Worm (Caenorhabditis elegans) whole organism, L1 larva: ENCODE data around the gene ZK1320.9.
A peak's percentile ranks its signal among the peaks of the same experiment; 100 is the strongest.

Experiments
- C34B4.2 ChIP-seq: sonication (generic microtip); optimal IDR thresholded peaks from 2 replicates; lab custom pipeline; 2017; ENCODE audit warnings: mild to moderate bottlenecking, missing genetic modification characterization, missing compliant biosample characterization
- Y116A8C.19 ChIP-seq: sonication (generic microtip); optimal IDR thresholded peaks from 2 replicates; lab custom pipeline; 2016; ENCODE audit warnings: missing compliant biosample characterization, missing genetic modification characterization, borderline replicate concordance
- aha-1 ChIP-seq: fragments of 150-350 bp; optimal IDR thresholded peaks from 2 replicates; lab custom pipeline; 2014; ENCODE audit warnings: missing biosample characterization, missing genetic modification characterization
- aly-2 ChIP-seq: fragments of 150-350 bp; optimal IDR thresholded peaks from 2 replicates; lab custom pipeline; 2014; ENCODE audit warnings: missing biosample characterization, missing genetic modification characterization
- ama-1 ChIP-seq: fragments of 150-350 bp; optimal IDR thresholded peaks from 2 replicates; lab custom pipeline; 2014
- blmp-1 ChIP-seq: fragments of 150-350 bp; optimal IDR thresholded peaks from 2 replicates; lab custom pipeline; 2014; ENCODE audit warnings: missing biosample characterization, missing genetic modification characterization
- ceh-8 ChIP-seq: fragments of 200-800 bp; sonication (Bioruptor generic); optimal IDR thresholded peaks from 2 replicates; lab custom pipeline; 2018; ENCODE audit warnings: mild to moderate bottlenecking, missing genetic modification characterization, moderate library complexity, missing compliant biosample characterization
- ceh-82 ChIP-seq, 3 experiments: fragments of 150-350 bp in 1 of 3; sonication (generic microtip) in 2 of 3; optimal IDR thresholded peaks; 2 replicates each; lab custom pipeline; 2014 to 2017; ENCODE audit warnings: missing biosample characterization in 3 of 3, missing genetic modification characterization in 3 of 3
- ceh-88 ChIP-seq: fragments of 200-800 bp; sonication (Bioruptor generic); IDR thresholded peaks from 2 replicates; pipeline ENCODE4 v1.3.6; 2022; ENCODE audit warnings: missing genetic modification characterization, missing compliant biosample characterization
- ces-1 ChIP-seq: fragments of 150-350 bp; optimal IDR thresholded peaks from 2 replicates; lab custom pipeline; 2014; ENCODE audit warnings: missing biosample characterization, missing genetic modification reagents, missing genetic modification characterization
- dpl-1 ChIP-seq, 3 experiments: fragments of 150-350 bp in 2 of 3; sonication (generic microtip) in 1 of 3; optimal IDR thresholded peaks; 2 replicates each; lab custom pipeline; 2014 to 2017; ENCODE audit warnings: missing biosample characterization in 3 of 3, missing genetic modification characterization in 3 of 3, missing genetic modification reagents in 3 of 3
- dsc-1 ChIP-seq: sonication (generic microtip); optimal IDR thresholded peaks from 2 replicates; lab custom pipeline; 2016; ENCODE audit warnings: mild to moderate bottlenecking, missing genetic modification characterization, missing compliant biosample characterization
- efl-3 ChIP-seq: fragments of 200-800 bp; sonication (Bioruptor generic); optimal IDR thresholded peaks from 2 replicates; lab custom pipeline; 2018; ENCODE audit warnings: mild to moderate bottlenecking, missing genetic modification characterization, missing compliant biosample characterization
- egl-13 ChIP-seq: sonication (generic microtip); optimal IDR thresholded peaks from 2 replicates; lab custom pipeline; 2016; ENCODE audit warnings: missing genotype, missing genetic modification reagents, missing genetic modification characterization, missing compliant biosample characterization
- egl-27 ChIP-seq, 2 experiments: fragments of 150-350 bp in 1 of 2; sonication (generic microtip); optimal IDR thresholded peaks; 3 replicates each; lab custom pipeline; 2017 to 2018; ENCODE audit warnings: missing biosample characterization in 2 of 2, missing genetic modification characterization in 2 of 2, missing genetic modification reagents in 2 of 2
- elt-2 ChIP-seq: sonication (generic microtip); optimal IDR thresholded peaks from 2 replicates; lab custom pipeline; 2016; ENCODE audit warnings: missing genetic modification characterization, mild to moderate bottlenecking, inconsistent platforms, missing compliant biosample characterization, missing genetic modification reagents
- elt-3 ChIP-seq, 6 experiments: fragments of 150-350 bp in 1 of 6; sonication (generic microtip); optimal IDR thresholded peaks; 2 replicates each; lab custom pipeline; 2017 to 2018; ENCODE audit warnings: missing biosample characterization in 6 of 6, missing genetic modification characterization in 6 of 6, inconsistent platforms in 1 of 6
- ets-5 ChIP-seq: fragments of 200-800 bp; sonication (Bioruptor generic); IDR thresholded peaks from 2 replicates; pipeline ENCODE4 v1.3.6; 2022; ENCODE audit warnings: missing genetic modification characterization, missing compliant biosample characterization
- fkh-10 ChIP-seq: sonication (generic microtip); optimal IDR thresholded peaks from 2 replicates; lab custom pipeline; 2017; ENCODE audit warnings: missing biosample characterization, missing genetic modification reagents, missing genetic modification characterization
- fkh-4 ChIP-seq: sonication (generic microtip); optimal IDR thresholded peaks from 2 replicates; lab custom pipeline; 2016; ENCODE audit warnings: missing compliant biosample characterization, missing genetic modification characterization, borderline replicate concordance
- fos-1 ChIP-seq: fragments of 150-350 bp; optimal IDR thresholded peaks from 2 replicates; lab custom pipeline; 2014; ENCODE audit warnings: missing biosample characterization, missing genetic modification characterization
- hlh-4 ChIP-seq: sonication (generic microtip); optimal IDR thresholded peaks from 2 replicates; lab custom pipeline; 2016; ENCODE audit warnings: mild to moderate bottlenecking, missing genetic modification characterization, missing compliant biosample characterization
- irx-1 ChIP-seq: sonication (generic microtip); optimal IDR thresholded peaks from 2 replicates; lab custom pipeline; 2016; ENCODE audit warnings: missing genetic modification characterization, missing compliant biosample characterization
- isw-1 ChIP-seq: fragments of 200-800 bp; sonication (Bioruptor generic); IDR thresholded peaks from 2 replicates; pipeline ENCODE4 v1.3.6; 2022; ENCODE audit warnings: missing genetic modification characterization, missing compliant biosample characterization
- lin-13 ChIP-seq: fragments of 150-350 bp; optimal IDR thresholded peaks from 2 replicates; lab custom pipeline; 2014; ENCODE audit warnings: missing biosample characterization, missing genetic modification reagents, missing genetic modification characterization
- lin-14 ChIP-seq: fragments of 200-800 bp; sonication (Bioruptor generic); optimal IDR thresholded peaks from 2 replicates; lab custom pipeline; 2018; ENCODE audit warnings: mild to moderate bottlenecking, missing genetic modification characterization, moderate library complexity, missing compliant biosample characterization
- lin-15B ChIP-seq: fragments of 150-350 bp; sonication (generic microtip); optimal IDR thresholded peaks from 3 replicates; lab custom pipeline; 2014; ENCODE audit warnings: missing biosample characterization, missing genetic modification characterization
- lin-35 ChIP-seq, 2 experiments: fragments of 150-350 bp; optimal IDR thresholded peaks; 2 replicates each; lab custom pipeline; 2014; ENCODE audit warnings: missing biosample characterization in 2 of 2, missing genetic modification characterization in 2 of 2, missing genetic modification reagents in 2 of 2
- lin-39 ChIP-seq: fragments of 150-350 bp; optimal IDR thresholded peaks from 2 replicates; lab custom pipeline; 2014; ENCODE audit warnings: missing biosample characterization, missing genetic modification reagents, missing genetic modification characterization
- lir-3 ChIP-seq: sonication (generic microtip); optimal IDR thresholded peaks from 2 replicates; lab custom pipeline; 2016; ENCODE audit warnings: mild to moderate bottlenecking, missing genetic modification characterization, moderate library complexity, missing compliant biosample characterization; ENCODE audit not compliant: poor library complexity
- mef-2 ChIP-seq: fragments of 150-350 bp; optimal IDR thresholded peaks from 2 replicates; lab custom pipeline; 2014; ENCODE audit warnings: missing biosample characterization, missing genetic modification characterization
- nhr-11 ChIP-seq: fragments of 150-350 bp; optimal IDR thresholded peaks from 2 replicates; lab custom pipeline; 2014; ENCODE audit warnings: missing biosample characterization, missing genetic modification characterization
- nhr-19 ChIP-seq: fragments of 200-800 bp; sonication (Bioruptor generic); conservative IDR thresholded peaks from 2 replicates; pipeline ENCODE4 v1.3.6; 2022; ENCODE audit warnings: missing genetic modification characterization, missing compliant biosample characterization
- nhr-20 ChIP-seq: sonication (generic microtip); optimal IDR thresholded peaks from 2 replicates; lab custom pipeline; 2016; ENCODE audit warnings: mild to moderate bottlenecking, missing genetic modification characterization, missing compliant biosample characterization
- nhr-237 ChIP-seq: fragments of 150-350 bp; optimal IDR thresholded peaks from 2 replicates; lab custom pipeline; 2014; ENCODE audit warnings: missing biosample characterization, missing genetic modification characterization
- nhr-28 ChIP-seq: fragments of 150-350 bp; optimal IDR thresholded peaks from 2 replicates; lab custom pipeline; 2014; ENCODE audit warnings: missing biosample characterization, missing genetic modification characterization
- nhr-47 ChIP-seq: sonication (generic microtip); optimal IDR thresholded peaks from 2 replicates; lab custom pipeline; 2016; ENCODE audit warnings: mild to moderate bottlenecking, missing genetic modification characterization, moderate library complexity, missing compliant biosample characterization
- nhr-71 ChIP-seq: sonication (generic microtip); optimal IDR thresholded peaks from 2 replicates; lab custom pipeline; 2016; ENCODE audit warnings: mild to moderate bottlenecking, missing genetic modification characterization, moderate library complexity, missing compliant biosample characterization
- nhr-77 ChIP-seq: fragments of 150-350 bp; optimal IDR thresholded peaks from 2 replicates; lab custom pipeline; 2014; ENCODE audit warnings: missing biosample characterization, missing genetic modification characterization
- nhr-84 ChIP-seq: sonication (generic microtip); optimal IDR thresholded peaks from 2 replicates; lab custom pipeline; 2017; ENCODE audit warnings: missing biosample characterization, missing genetic modification characterization
- nhr-85 ChIP-seq: sonication (generic microtip); peaks from one replicate; lab custom pipeline; 2016; ENCODE audit warnings: missing genetic modification characterization, inconsistent platforms, missing compliant biosample characterization
- pag-3 ChIP-seq: sonication (generic microtip); optimal IDR thresholded peaks from 2 replicates; lab custom pipeline; 2017; ENCODE audit warnings: missing genetic modification characterization, mild to moderate bottlenecking, missing compliant biosample characterization, antibody characterized with exemption, borderline replicate concordance; ENCODE audit not compliant: insufficient read depth
- pqm-1 ChIP-seq: sonication (generic microtip); optimal IDR thresholded peaks from 3 replicates; lab custom pipeline; 2017; ENCODE audit warnings: missing biosample characterization, missing genetic modification characterization
- rnt-1 ChIP-seq: sonication (generic microtip); optimal IDR thresholded peaks from 2 replicates; lab custom pipeline; 2016; ENCODE audit warnings: mild to moderate bottlenecking, missing genetic modification characterization, moderate library complexity, missing compliant biosample characterization
- skn-1 ChIP-seq: fragments of 150-350 bp; optimal IDR thresholded peaks from 2 replicates; lab custom pipeline; 2014; ENCODE audit warnings: missing biosample characterization, missing genetic modification characterization
- swsn-7 ChIP-seq: sonication (generic microtip); optimal IDR thresholded peaks from 2 replicates; lab custom pipeline; 2016; ENCODE audit warnings: missing genetic modification characterization, missing compliant biosample characterization
- tlp-1 ChIP-seq: fragments of 150-350 bp; optimal IDR thresholded peaks from 2 replicates; lab custom pipeline; 2014; ENCODE audit warnings: missing biosample characterization, missing genetic modification characterization
- unc-130 ChIP-seq: fragments of 150-350 bp; optimal IDR thresholded peaks from 2 replicates; lab custom pipeline; 2017; ENCODE audit warnings: missing biosample characterization, missing genetic modification characterization, inconsistent platforms
- unc-62 ChIP-seq: fragments of 150-350 bp; optimal IDR thresholded peaks from 2 replicates; lab custom pipeline; 2014; ENCODE audit warnings: missing biosample characterization, missing genetic modification reagents, missing genetic modification characterization
- unc-86 ChIP-seq: sonication (generic microtip); optimal IDR thresholded peaks from 2 replicates; lab custom pipeline; 2016; ENCODE audit warnings: missing genetic modification characterization, missing compliant biosample characterization
- unc-98 ChIP-seq: fragments of 200-800 bp; sonication (Bioruptor generic); IDR thresholded peaks from 2 replicates; pipeline ENCODE4 v1.3.6; 2022; ENCODE audit warnings: missing genetic modification characterization, missing compliant biosample characterization
- vab-15 ChIP-seq: sonication (generic microtip); optimal IDR thresholded peaks from 2 replicates; lab custom pipeline; 2017; ENCODE audit warnings: missing genotype, mild to moderate bottlenecking, missing genetic modification characterization, missing compliant biosample characterization
- zag-1 ChIP-seq: fragments of 150-350 bp; optimal IDR thresholded peaks from 2 replicates; lab custom pipeline; 2014; ENCODE audit warnings: missing biosample characterization, missing genetic modification characterization
- ztf-4 ChIP-seq: fragments of 150-350 bp; optimal IDR thresholded peaks from 2 replicates; lab custom pipeline; 2014; ENCODE audit warnings: missing biosample characterization, missing genetic modification characterization

Gene ZK1320.9

ce11 chrII:9668959-9669358 lies 17.6 kb downstream of the ZK1320.9 start, which contains the start of gene taf-8 (continued):
- peak; percentile 84 for TF ChIP-seq nhr-85 (tag; lab: Kevin White, UChicago)
- peak; percentile 22 for TF ChIP-seq nhr-77 (tag; lab: Kevin White, UChicago)
- TF ChIP-seq lin-15B (tag; lab: Kevin White, UChicago) = peak; percentile 24
- no peak for TF ChIP-seq ces-1 (GFP tag; lab: Kevin White, UChicago)
- no peak for TF ChIP-seq pag-3
- TF ChIP-seq skn-1 (tag; lab: Kevin White, UChicago) = peak; percentile 13
- TF ChIP-seq zag-1 (tag; lab: Kevin White, UChicago) = no peak
- no peak for TF ChIP-seq ceh-8
- no peak for TF ChIP-seq ama-1 (lab: Kevin White, UChicago)
- peak; percentile 25 for TF ChIP-seq lin-13 (GFP tag; lab: Kevin White, UChicago)
- TF ChIP-seq pqm-1 (tag; lab: Kevin White, UChicago) = no peak
- TF ChIP-seq hlh-4 (tag; lab: Kevin White, UChicago) = no peak
- peak; percentile 79 for TF ChIP-seq nhr-20 (tag; lab: Kevin White, UChicago)
- TF ChIP-seq unc-62 (GFP tag; lab: Kevin White, UChicago) = no peak
- peak; percentile 20 for TF ChIP-seq unc-86 (tag; lab: Kevin White, UChicago)
- peak; percentile 37 for TF ChIP-seq fos-1
- no peak for TF ChIP-seq efl-3 (GFP tag; lab: Kevin White, UChicago)
- peak; percentile 9 to 69 (median 62) for TF ChIP-seq ceh-82 (tag; optimal IDR thresholded peaks at IDR 0.05; lab: Kevin White, UChicago)
- TF ChIP-seq unc-98 = no peak
- TF ChIP-seq tlp-1 (tag; lab: Kevin White, UChicago) = no peak
- TF ChIP-seq aha-1 (tag; lab: Kevin White, UChicago) = no peak
- no peak for TF ChIP-seq nhr-28
- TF ChIP-seq lin-14 (GFP tag; lab: Kevin White, UChicago) = peak; percentile 71
- peak; percentile 72 to 73 for TF ChIP-seq lin-35 (GFP tag; optimal IDR thresholded peaks at IDR 0.05; lab: Kevin White, UChicago)
- peak; percentile 60 for TF ChIP-seq nhr-11 (tag; lab: Kevin White, UChicago)
- TF ChIP-seq lir-3 = peak; percentile 54
- TF ChIP-seq ets-5 (GFP tag; lab: Robert Waterston, UW) = no peak
- peak; percentile 23 for TF ChIP-seq unc-130
- peak; percentile 41 to 70 (median 69) for TF ChIP-seq dpl-1 (GFP tag; optimal IDR thresholded peaks at IDR 0.05; lab: Kevin White, UChicago)
- TF ChIP-seq egl-13 = peak; percentile 8
- no peak for TF ChIP-seq elt-2 (tag; lab: Kevin White, UChicago)
- TF ChIP-seq ztf-4 (tag; lab: Kevin White, UChicago) = no peak
- TF ChIP-seq swsn-7 = peak; percentile 71
- peak; percentile 62 for TF ChIP-seq rnt-1 (tag; lab: Kevin White, UChicago)
- 0 out of 2 replicates have a peak, but pooled peaks have one; percentile 15 for TF ChIP-seq ceh-88 (GFP tag; lab: Robert Waterston, UW)
- TF ChIP-seq isw-1 = peak; percentile 33
- no peak for TF ChIP-seq nhr-84 (tag; lab: Kevin White, UChicago)
- no peak for TF ChIP-seq vab-15 (tag; lab: Kevin White, UChicago)
- TF ChIP-seq nhr-47 (tag; lab: Kevin White, UChicago) = peak; percentile 79
- TF ChIP-seq nhr-71 (tag; lab: Kevin White, UChicago) = peak; percentile 76
- no peak for TF ChIP-seq mef-2
- no peak for TF ChIP-seq nhr-237 (tag; lab: Kevin White, UChicago)
- TF ChIP-seq egl-27 (tag; optimal IDR thresholded peaks at IDR 0.05; lab: Kevin White, UChicago) = no peak
- TF ChIP-seq fkh-4 = no peak
- TF ChIP-seq nhr-19 (GFP tag; lab: Robert Waterston, UW) = peak; percentile 74
- peak in 1 of 6 experiments; percentile 6 for TF ChIP-seq elt-3 (tag; optimal IDR thresholded peaks at IDR 0.05; lab: Kevin White, UChicago)
- TF ChIP-seq aly-2 (tag; lab: Kevin White, UChicago) = peak; percentile 31
- no peak for TF ChIP-seq blmp-1
- TF ChIP-seq lin-39 (tag; lab: Kevin White, UChicago) = peak; percentile 57
- peak; percentile 52 for TF ChIP-seq dsc-1
- TF ChIP-seq fkh-10 (GFP tag; lab: Kevin White, UChicago) = no peak
- TF ChIP-seq Y116A8C.19 (tag; lab: Kevin White, UChicago) = no peak
- TF ChIP-seq C34B4.2 (tag; lab: Kevin White, UChicago) = no peak
- TF ChIP-seq irx-1 (tag; lab: Kevin White, UChicago) = peak; percentile 32
